Fruit fly (Drosophila melanogaster) whole organism, embryonic: ENCODE data around the gene scpr-C.

Experiments used
- CG10274 ChIP-seq: fragments of 200-800 bp; sonication (Bioruptor generic); optimal IDR thresholded peaks from 3 replicates; lab custom pipeline; 2017; ENCODE audit warnings: missing biosample characterization, mild to moderate bottlenecking, missing genetic modification characterization
- CG10321 ChIP-seq: fragments of 200-800 bp; sonication (Bioruptor generic); IDR thresholded peaks from 2 replicates; pipeline ENCODE4 v1.3.6; 2022; ENCODE audit warnings: missing biosample characterization, missing genetic modification characterization
- CG10431 ChIP-seq: fragments of 200-800 bp; sonication (Bioruptor generic); optimal IDR thresholded peaks from 3 replicates; lab custom pipeline; 2018; ENCODE audit warnings: missing biosample characterization, mild to moderate bottlenecking, missing genetic modification characterization
- CG11085 ChIP-seq: fragments of 200-800 bp; sonication (Bioruptor generic); IDR thresholded peaks from 2 replicates; pipeline ENCODE4 v1.3.6; 2022; ENCODE audit warnings: missing biosample characterization, missing genetic modification characterization
- CG12769 ChIP-seq: fragments of 200-800 bp; sonication (Bioruptor generic); optimal IDR thresholded peaks from 2 replicates; lab custom pipeline; 2019; ENCODE audit warnings: missing biosample characterization, mild to moderate bottlenecking, missing genetic modification characterization, moderate library complexity
- CG14441 ChIP-seq: fragments of 200-800 bp; sonication (Bioruptor generic); IDR thresholded peaks from 2 replicates; pipeline ENCODE4 v1.3.6; 2022; ENCODE audit warnings: missing biosample characterization, missing genetic modification characterization
- CG15073 ChIP-seq: fragments of 200-800 bp; sonication (Bioruptor generic); optimal IDR thresholded peaks from 2 replicates; lab custom pipeline; 2016; ENCODE audit warnings: missing biosample characterization, missing genetic modification characterization
- CG15479 ChIP-seq: fragments of 200-800 bp; sonication (Bioruptor generic); optimal IDR thresholded peaks from 3 replicates; lab custom pipeline; 2019; ENCODE audit warnings: missing biosample characterization, mild to moderate bottlenecking, missing genetic modification characterization, moderate library complexity
- CG16815 ChIP-seq: fragments of 200-800 bp; sonication (Bioruptor generic); optimal IDR thresholded peaks from 3 replicates; lab custom pipeline; 2017; ENCODE audit warnings: missing biosample characterization, mild to moderate bottlenecking, missing genetic modification characterization
- CG1792 ChIP-seq: fragments of 200-800 bp; sonication (Bioruptor generic); optimal IDR thresholded peaks from 2 replicates; lab custom pipeline; 2016; ENCODE audit warnings: missing biosample characterization, missing genetic modification characterization
- CG18599 ChIP-seq: fragments of 200-800 bp; sonication (Bioruptor generic); optimal IDR thresholded peaks from 3 replicates; lab custom pipeline; 2017; ENCODE audit warnings: missing biosample characterization, missing genetic modification characterization, mild to moderate bottlenecking, moderate library complexity, missing genetic modification reagents
- CG18764 ChIP-seq: fragments of 200-800 bp; sonication (Bioruptor generic); optimal IDR thresholded peaks from 3 replicates; lab custom pipeline; 2016; ENCODE audit warnings: missing biosample characterization, missing genetic modification characterization
- CG2116 ChIP-seq: fragments of 200-800 bp; sonication (Bioruptor generic); optimal IDR thresholded peaks from 3 replicates; lab custom pipeline; 2018; ENCODE audit warnings: missing biosample characterization, mild to moderate bottlenecking, missing genetic modification characterization
- CG31224 ChIP-seq: fragments of 200-800 bp; sonication (Bioruptor generic); IDR thresholded peaks from 2 replicates; pipeline ENCODE4 v1.3.6; 2022; ENCODE audit warnings: missing biosample characterization, missing genetic modification characterization
- CG32767 ChIP-seq: fragments of 200-800 bp; sonication (Bioruptor generic); IDR thresholded peaks from 2 replicates; pipeline ENCODE4 v1.3.6; 2022; ENCODE audit warnings: missing biosample characterization, missing genetic modification characterization
- CG33213 ChIP-seq: fragments of 200-800 bp; sonication (Bioruptor generic); optimal IDR thresholded peaks from 3 replicates; lab custom pipeline; 2016; ENCODE audit warnings: missing biosample characterization, missing genetic modification characterization
- CG34422 ChIP-seq: fragments of 200-800 bp; sonication (Bioruptor generic); IDR thresholded peaks from 3 replicates; pipeline ENCODE4 v1.3.6; 2022; ENCODE audit warnings: missing biosample characterization, missing genetic modification characterization
- CG3995 ChIP-seq: fragments of 200-800 bp; sonication (Bioruptor generic); optimal IDR thresholded peaks from 3 replicates; lab custom pipeline; 2016; ENCODE audit warnings: missing biosample characterization, missing genetic modification characterization
- CG4730 ChIP-seq: fragments of 200-800 bp; sonication (Bioruptor generic); IDR thresholded peaks from 2 replicates; pipeline ENCODE4 v1.3.6; 2022; ENCODE audit warnings: missing biosample characterization, missing genetic modification characterization
- CG7357 ChIP-seq: fragments of 200-800 bp; sonication (Bioruptor generic); IDR thresholded peaks from 3 replicates; pipeline ENCODE4 v1.3.6; 2022; ENCODE audit warnings: missing biosample characterization, missing genetic modification characterization
- CG8281 ChIP-seq: fragments of 200-800 bp; sonication (Bioruptor generic); optimal IDR thresholded peaks from 2 replicates; lab custom pipeline; 2018; ENCODE audit warnings: missing biosample characterization, mild to moderate bottlenecking, missing genetic modification characterization, moderate library complexity
- CG8765 ChIP-seq: fragments of 200-800 bp; sonication (Bioruptor generic); IDR thresholded peaks from 2 replicates; pipeline ENCODE4 v1.3.6; 2022; ENCODE audit warnings: missing biosample characterization, missing genetic modification characterization
- CG9437 ChIP-seq: fragments of 200-800 bp; sonication (Bioruptor generic); optimal IDR thresholded peaks from 2 replicates; lab custom pipeline; 2018; ENCODE audit warnings: missing biosample characterization, mild to moderate bottlenecking, missing genetic modification characterization
- D19B ChIP-seq: fragments of 200-800 bp; sonication (Bioruptor generic); optimal IDR thresholded peaks from 2 replicates; lab custom pipeline; 2017; ENCODE audit warnings: missing biosample characterization, mild to moderate bottlenecking, missing genetic modification characterization
- Dek ChIP-seq: fragments of 200-800 bp; sonication (Bioruptor generic); optimal IDR thresholded peaks from 3 replicates; lab custom pipeline; 2019; ENCODE audit warnings: missing biosample characterization, mild to moderate bottlenecking, missing genetic modification characterization, moderate library complexity
- Ets97D ChIP-seq: fragments of 200-800 bp; sonication (Bioruptor generic); optimal IDR thresholded peaks from 3 replicates; lab custom pipeline; 2016; ENCODE audit warnings: missing biosample characterization, missing genetic modification characterization
- H2.0 ChIP-seq: fragments of 200-800 bp; sonication (Bioruptor generic); IDR thresholded peaks from 2 replicates; pipeline ENCODE4 v1.3.6; 2022; ENCODE audit warnings: missing biosample characterization, missing genetic modification characterization
- Hmx ChIP-seq: fragments of 200-800 bp; sonication (Bioruptor generic); optimal IDR thresholded peaks from 2 replicates; lab custom pipeline; 2016; ENCODE audit warnings: missing biosample characterization, missing genetic modification characterization
- NK7.1 ChIP-seq: fragments of 200-800 bp; sonication (Bioruptor generic); optimal IDR thresholded peaks from 3 replicates; lab custom pipeline; 2016; ENCODE audit warnings: missing biosample characterization, missing genetic modification characterization
- Nf-YB ChIP-seq: fragments of 200-800 bp; sonication (Bioruptor generic); optimal IDR thresholded peaks from 3 replicates; lab custom pipeline; 2019; ENCODE audit warnings: missing biosample characterization, mild to moderate bottlenecking, missing genetic modification characterization, moderate library complexity
- Nf-YC ChIP-seq: fragments of 200-800 bp; optimal IDR thresholded peaks from 3 replicates; lab custom pipeline; 2019; ENCODE audit warnings: missing biosample characterization, mild to moderate bottlenecking, missing genetic modification characterization, moderate library complexity
- Oli ChIP-seq: fragments of 200-800 bp; sonication (Bioruptor generic); optimal IDR thresholded peaks from 2 replicates; lab custom pipeline; 2018; ENCODE audit warnings: missing biosample characterization, mild to moderate bottlenecking, missing genetic modification characterization, moderate library complexity
- Sry-β ChIP-seq: fragments of 200-800 bp; sonication (Bioruptor generic); optimal IDR thresholded peaks from 2 replicates; lab custom pipeline; 2018; ENCODE audit warnings: missing biosample characterization, mild to moderate bottlenecking, missing genetic modification characterization, moderate library complexity
- Taf1 ChIP-seq: fragments of 200-800 bp; sonication (Bioruptor generic); IDR thresholded peaks from 2 replicates; pipeline ENCODE4 v1.3.6; 2022; ENCODE audit warnings: missing biosample characterization, missing genetic modification characterization
- Usf ChIP-seq: fragments of 200-800 bp; sonication (Bioruptor generic); optimal IDR thresholded peaks from 2 replicates; lab custom pipeline; 2017; ENCODE audit warnings: missing genotype, missing biosample characterization, missing genetic modification characterization
- YL-1 ChIP-seq: fragments of 200-800 bp; sonication (Bioruptor generic); optimal IDR thresholded peaks from 3 replicates; lab custom pipeline; 2017; ENCODE audit warnings: missing biosample characterization, mild to moderate bottlenecking, missing genetic modification characterization
- cwo ChIP-seq: fragments of 200-800 bp; sonication (Bioruptor generic); optimal IDR thresholded peaks from 3 replicates; lab custom pipeline; 2017; ENCODE audit warnings: missing biosample characterization, missing genetic modification characterization, mild to moderate bottlenecking, moderate library complexity, missing genetic modification reagents
- ems ChIP-seq: fragments of 200-800 bp; sonication (Bioruptor generic); optimal IDR thresholded peaks from 3 replicates; lab custom pipeline; 2016; ENCODE audit warnings: missing biosample characterization, missing genetic modification characterization
- en ChIP-seq: fragments of 200-800 bp; sonication (Bioruptor generic); optimal IDR thresholded peaks from 2 replicates; lab custom pipeline; 2016; ENCODE audit warnings: missing biosample characterization, missing genetic modification characterization
- eyg ChIP-seq: fragments of 200-800 bp; sonication (Bioruptor generic); optimal IDR thresholded peaks from 3 replicates; lab custom pipeline; 2016; ENCODE audit warnings: missing biosample characterization, missing genetic modification characterization
- fd64A ChIP-seq: fragments of 200-800 bp; sonication (Bioruptor generic); optimal IDR thresholded peaks from 3 replicates; lab custom pipeline; 2018; ENCODE audit warnings: missing biosample characterization, mild to moderate bottlenecking, missing genetic modification characterization
- gcm2 ChIP-seq: fragments of 200-800 bp; sonication (Bioruptor generic); optimal IDR thresholded peaks from 2 replicates; lab custom pipeline; 2016; ENCODE audit warnings: missing biosample characterization, missing genetic modification characterization
- hbn ChIP-seq: fragments of 200-800 bp; sonication (Bioruptor generic); IDR thresholded peaks from 2 replicates; pipeline ENCODE4 v1.3.6; 2022; ENCODE audit warnings: missing biosample characterization, missing genetic modification characterization; ENCODE audit not compliant: partially characterized antibody
- her ChIP-seq: fragments of 200-800 bp; sonication (Bioruptor generic); optimal IDR thresholded peaks from 2 replicates; lab custom pipeline; 2016; ENCODE audit warnings: missing biosample characterization, missing genetic modification characterization
- nerfin-1 ChIP-seq: fragments of 200-800 bp; sonication (Bioruptor generic); optimal IDR thresholded peaks from 3 replicates; lab custom pipeline; 2019; ENCODE audit warnings: missing biosample characterization, mild to moderate bottlenecking, missing genetic modification characterization, moderate library complexity
- oc ChIP-seq: fragments of 200-800 bp; sonication (Bioruptor generic); optimal IDR thresholded peaks from 2 replicates; lab custom pipeline; 2018; ENCODE audit warnings: missing biosample characterization, mild to moderate bottlenecking, missing genetic modification characterization, moderate library complexity
- ranshi ChIP-seq: fragments of 200-800 bp; sonication (Bioruptor generic); IDR thresholded peaks from 2 replicates; pipeline ENCODE4 v1.3.6; 2022; ENCODE audit warnings: missing biosample characterization, missing genetic modification characterization
- ro ChIP-seq: fragments of 200-800 bp; sonication (Bioruptor generic); IDR thresholded peaks from 2 replicates; pipeline ENCODE4 v1.3.6; 2022; ENCODE audit warnings: missing biosample characterization, missing genetic modification characterization
- row ChIP-seq: fragments of 200-800 bp; sonication (Bioruptor generic); IDR thresholded peaks from 3 replicates; pipeline ENCODE4 v1.3.6; 2022; ENCODE audit warnings: missing biosample characterization, missing genetic modification characterization
- sens-2 ChIP-seq: fragments of 200-800 bp; sonication (Bioruptor generic); IDR thresholded peaks from 2 replicates; pipeline ENCODE4 v1.3.6; 2022; ENCODE audit warnings: missing biosample characterization, missing genetic modification characterization
- slbo ChIP-seq: fragments of 200-800 bp; sonication (Bioruptor generic); IDR thresholded peaks from 2 replicates; pipeline ENCODE4 v1.3.6; 2022; ENCODE audit warnings: missing biosample characterization, missing genetic modification characterization
- tll ChIP-seq, 2 experiments: fragments of 200-800 bp in 1 of 2; fragments of >200 bp in 1 of 2; sonication (Bioruptor generic) in 1 of 2; optimal IDR thresholded peaks; 2 replicates each; lab custom pipeline; 2017 to 2019; ENCODE audit warnings: missing biosample characterization in 2 of 2, missing genetic modification characterization in 2 of 2, mild to moderate bottlenecking in 1 of 2, moderate library complexity in 1 of 2

scpr-C gene

dm6 chr3R:11198062-11198472 is 27.3 kb upstream of the scpr-C start (continued):
- TF ChIP-seq sens-2 (GFP tag; lab: Robert Waterston, UW) (no peak), CG10274 (GFP tag; lab: Kevin White, UChicago) (no peak), CG7357 (GFP tag; lab: Robert Waterston, UW) (no peak), CG34422 (GFP tag; lab: Robert Waterston, UW) (peak; percentile 41; the same call in 1 of the 3 replicates), CG14441 (GFP tag; lab: Robert Waterston, UW) (no peak; the same call in 1 of the 2 replicates), CG16815 (no peak), D19B (GFP tag; lab: Kevin White, UChicago) (no peak), YL-1 (GFP tag; lab: Kevin White, UChicago) (no peak), gcm2 (GFP tag; lab: Kevin White, UChicago) (no peak), CG3995 (GFP tag; lab: Kevin White, UChicago) (no peak), fd64A (GFP tag; lab: Kevin White, UChicago) (no peak), Dek (no peak), ro (GFP tag; lab: Robert Waterston, UW) (no peak), en (no peak), Usf (GFP tag; lab: Kevin White, UChicago) (no peak), CG10321 (peak; percentile 84), CG9437 (GFP tag; lab: Kevin White, UChicago) (no peak), CG8281 (tag; lab: Kevin White, UChicago) (no peak), CG11085 (GFP tag; lab: Robert Waterston, UW) (no peak), CG12769 (tag; lab: Kevin White, UChicago) (peak; percentile 67), hbn (no peak; the same call in 1 of the 2 replicates), CG32767 (GFP tag; lab: Robert Waterston, UW) (no peak), CG31224 (GFP tag; lab: Robert Waterston, UW) (no peak), slbo (GFP tag; lab: Robert Waterston, UW) (peak; percentile 39), oc (tag; lab: Kevin White, UChicago) (no peak), CG15479 (GFP tag; lab: Kevin White, UChicago) (no peak), Taf1 (GFP tag; lab: Robert Waterston, UW) (no peak), Nf-YB (GFP tag; lab: Kevin White, UChicago) (no peak), row (GFP tag; lab: Robert Waterston, UW) (peak; percentile 70), cwo (peak; percentile 79), her (GFP tag; lab: Kevin White, UChicago) (no peak), eyg (no peak), CG18764 (no peak), Sry-β (GFP tag; lab: Kevin White, UChicago) (no peak), tll (GFP tag; optimal IDR thresholded peaks at IDR 0.05; lab: Kevin White, UChicago) (no peak), CG10431 (no peak), CG2116 (GFP tag; lab: Kevin White, UChicago) (no peak), Nf-YC (tag; lab: Kevin White, UChicago) (no peak), ems (GFP tag; lab: Kevin White, UChicago) (no peak), Ets97D (GFP tag; lab: Kevin White, UChicago) (no peak), CG8765 (GFP tag; lab: Robert Waterston, UW) (no peak), CG33213 (GFP tag; lab: Kevin White, UChicago) (no peak), CG15073 (no peak), Hmx (GFP tag; lab: Kevin White, UChicago) (no peak), ranshi (GFP tag; lab: Robert Waterston, UW) (no peak), Oli (no peak), nerfin-1 (no peak), CG18599 (peak; percentile 21), CG4730 (GFP tag; lab: Robert Waterston, UW) (no peak), CG1792 (GFP tag; lab: Kevin White, UChicago) (no peak), NK7.1 (GFP tag; lab: Kevin White, UChicago) (no peak), H2.0 (GFP tag; lab: Robert Waterston, UW) (no peak)
